Worm (Caenorhabditis elegans): ENCODE data around the gene plst-1.

plst-1 gene

DNA sequence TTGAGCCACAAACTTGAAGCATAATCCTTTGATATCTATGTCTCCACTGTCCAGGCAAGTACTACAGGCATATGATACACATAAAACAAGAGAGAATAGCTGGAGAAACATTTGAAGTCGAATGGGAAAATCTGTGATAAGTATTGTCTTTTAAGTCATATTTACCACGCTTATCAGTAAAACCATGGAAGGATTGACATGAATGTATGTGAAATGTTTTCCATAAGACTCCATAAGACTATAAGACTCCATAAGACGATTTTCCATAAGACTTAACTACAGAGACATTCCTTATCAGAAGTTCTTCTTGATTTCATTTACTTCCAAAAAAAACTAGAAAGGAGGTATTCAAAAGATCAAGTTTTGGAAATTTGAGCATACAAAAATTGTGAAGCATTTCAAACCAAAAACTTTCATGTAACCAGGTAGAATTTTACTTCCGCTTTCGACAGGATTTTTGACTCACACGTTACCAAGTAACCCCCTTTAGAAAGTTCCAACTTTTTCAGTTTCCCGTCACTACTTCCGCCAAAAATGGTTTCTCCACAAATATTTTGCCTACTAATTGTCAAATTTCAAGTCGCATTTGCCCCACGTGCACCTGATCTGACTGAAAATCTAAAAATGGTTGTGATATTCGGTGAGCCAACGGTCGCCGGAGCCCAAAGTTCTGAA lies 42.5 kb upstream of the plst-1 start, which contains the start of the genes clec-165 and F38A1.11:
clec-165 (minus strand) TSS at position 125 of the 675 bp plus-strand sequence.
F38A1.11 (plus strand) TSS at position 625 of the 675 bp plus-strand sequence.
- TF ChIP-seq sptf-1 (tag; optimal IDR thresholded peaks at IDR 0.05) = no peak
- TF ChIP-seq lin-32 (GFP tag; optimal IDR thresholded peaks at IDR 0.05) = no peak
- no peak for TF ChIP-seq blmp-1 (tag; optimal IDR thresholded peaks at IDR 0.05)
- no peak for TF ChIP-seq ceh-83 (GFP tag; optimal IDR thresholded peaks at IDR 0.05)
- TF ChIP-seq ham-2 (GFP tag; optimal IDR thresholded peaks at IDR 0.05) = no peak
- TF ChIP-seq unc-120 (tag; optimal IDR thresholded peaks at IDR 0.05; ENCODE audit: poor library complexity, severe bottlenecking) = no peak
- TF ChIP-seq nhr-12 (tag; optimal IDR thresholded peaks at IDR 0.05) = no peak
- no peak for TF ChIP-seq nhr-2 (tag; optimal IDR thresholded peaks at IDR 0.05)
- TF ChIP-seq bed-3 (GFP tag; optimal IDR thresholded peaks at IDR 0.05) = no peak
- no peak for TF ChIP-seq elt-1 (tag; optimal IDR thresholded peaks at IDR 0.05; ENCODE audit: borderline replicate concordance, insufficient read depth)

DNA sequence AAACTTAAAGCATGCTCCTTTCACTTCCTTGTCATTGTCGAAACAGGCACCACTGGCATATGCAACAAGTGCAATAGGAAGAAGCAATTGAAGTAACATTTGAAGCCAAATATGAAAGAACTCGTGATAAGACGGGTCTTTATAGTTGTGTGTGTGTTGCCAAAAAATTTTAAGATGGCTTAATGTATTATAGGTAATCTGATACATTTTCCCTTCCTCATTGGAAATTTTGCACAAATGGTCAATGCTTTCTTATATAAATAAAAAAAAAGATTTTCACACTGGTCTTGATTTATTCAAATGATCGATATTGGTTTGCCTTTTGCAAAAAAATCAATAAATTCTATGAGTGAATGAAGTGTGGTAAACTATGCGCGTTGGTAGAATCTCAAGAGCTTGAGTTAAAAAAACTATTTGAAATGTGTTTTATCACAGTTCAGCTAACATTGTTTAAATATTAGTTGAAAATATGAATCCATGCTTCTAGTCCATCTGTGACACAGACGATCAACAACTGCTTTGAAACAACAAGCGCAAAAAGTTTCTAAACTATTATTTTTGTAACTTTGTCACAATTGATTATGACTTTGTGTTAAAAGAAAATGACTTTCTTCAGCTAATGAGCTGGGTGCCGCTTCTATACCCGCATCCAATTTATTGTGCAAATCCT lies 38.0 kb upstream of the plst-1 start, which contains the start of the genes clec-166 and F38A1.6:
clec-166 (minus strand) TSS at position 101 of the 670 bp plus-strand sequence.
F38A1.6 (plus strand) TSS at position 620 of the 670 bp plus-strand sequence.
- TF ChIP-seq zip-8 (tag; optimal IDR thresholded peaks at IDR 0.05) (no peak), lin-13 (tag; optimal IDR thresholded peaks at IDR 0.05) (no peak), nhr-76 (tag; optimal IDR thresholded peaks at IDR 0.05) (no peak), nhr-237 (tag; optimal IDR thresholded peaks at IDR 0.05) (no peak), ham-2 (GFP tag; optimal IDR thresholded peaks at IDR 0.05) (no peak), snpc-4 (tag; optimal IDR thresholded peaks at IDR 0.05) (no peak), elt-3 (tag; optimal IDR thresholded peaks at IDR 0.05) (no peak), pha-4 (tag; optimal IDR thresholded peaks at IDR 0.05) (no peak), cnd-1 (tag; optimal IDR thresholded peaks at IDR 0.05) (no peak), mep-1 (tag; optimal IDR thresholded peaks at IDR 0.05) (no peak), lsy-2 (tag; optimal IDR thresholded peaks at IDR 0.05) (no peak), sptf-1 (tag; optimal IDR thresholded peaks at IDR 0.05) (no peak), hlh-1 (tag; optimal IDR thresholded peaks at IDR 0.05) (no peak), ceh-43 (GFP tag; optimal IDR thresholded peaks at IDR 0.05) (no peak), lin-32 (GFP tag; optimal IDR thresholded peaks at IDR 0.05) (no peak)

DNA sequence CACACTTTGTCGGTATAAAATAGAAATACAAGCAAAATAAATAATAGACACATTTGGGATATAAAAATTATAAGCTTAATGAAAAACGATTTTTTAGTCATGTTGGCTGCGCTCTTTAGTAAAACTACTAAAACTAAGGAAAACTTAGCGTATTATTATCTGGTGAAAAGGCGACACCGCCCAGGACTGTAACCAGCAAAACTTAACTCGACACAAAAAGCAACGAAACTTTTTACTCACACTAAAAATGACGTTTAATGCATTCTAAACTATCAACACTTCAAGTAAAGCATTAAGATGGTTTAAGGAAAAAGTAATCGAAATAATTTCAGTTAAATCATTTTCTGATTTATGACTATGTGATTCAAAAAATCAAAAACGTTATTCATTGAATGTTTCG lies 33.8 kb upstream of the plst-1 start, which contains the start of gene clec-167:
clec-167 (minus strand) TSS at position 101 of the 400 bp plus-strand sequence.
- TF ChIP-seq unc-39 (tag; optimal IDR thresholded peaks at IDR 0.05) (no peak), flh-1 (GFP tag; optimal IDR thresholded peaks at IDR 0.05) (no peak), nhr-12 (tag; optimal IDR thresholded peaks at IDR 0.05) (no peak), zip-8 (tag; optimal IDR thresholded peaks at IDR 0.05) (no peak), cnd-1 (tag; optimal IDR thresholded peaks at IDR 0.05) (no peak), M03D4.4 (tag; optimal IDR thresholded peaks at IDR 0.05) (no peak), unc-62 (GFP tag; optimal IDR thresholded peaks at IDR 0.05) (no peak), lin-13 (tag; optimal IDR thresholded peaks at IDR 0.05) (no peak), nhr-76 (tag; optimal IDR thresholded peaks at IDR 0.05) (no peak), ham-2 (GFP tag; optimal IDR thresholded peaks at IDR 0.05) (no peak), nhr-28 (tag; optimal IDR thresholded peaks at IDR 0.05) (no peak), mep-1 (tag; optimal IDR thresholded peaks at IDR 0.05) (no peak)

- TF ChIP-seq elt-1 (tag; optimal IDR thresholded peaks at IDR 0.05; ENCODE audit: borderline replicate concordance, insufficient read depth) (no peak), M03D4.4 (tag; optimal IDR thresholded peaks at IDR 0.05) (no peak), ztf-11 (tag; optimal IDR thresholded peaks at IDR 0.05) (no peak), sem-2 (GFP tag; optimal IDR thresholded peaks at IDR 0.05) (no peak), nhr-237 (tag; optimal IDR thresholded peaks at IDR 0.05) (no peak), nhr-12 (tag; optimal IDR thresholded peaks at IDR 0.05) (no peak), hlh-1 (tag; optimal IDR thresholded peaks at IDR 0.05) (no peak), cnd-1 (tag; optimal IDR thresholded peaks at IDR 0.05) (no peak), bed-3 (GFP tag; optimal IDR thresholded peaks at IDR 0.05) (no peak), nhr-2 (tag; optimal IDR thresholded peaks at IDR 0.05) (no peak), lsy-2 (tag; optimal IDR thresholded peaks at IDR 0.05) (no peak)
Observed at ce11 chrIV:1256723-1257122, 32.7 kb upstream of the plst-1 start, which contains the start of gene clec-168. TSS of gene clec-168 (plus strand) at chrIV:1256969.

DNA sequence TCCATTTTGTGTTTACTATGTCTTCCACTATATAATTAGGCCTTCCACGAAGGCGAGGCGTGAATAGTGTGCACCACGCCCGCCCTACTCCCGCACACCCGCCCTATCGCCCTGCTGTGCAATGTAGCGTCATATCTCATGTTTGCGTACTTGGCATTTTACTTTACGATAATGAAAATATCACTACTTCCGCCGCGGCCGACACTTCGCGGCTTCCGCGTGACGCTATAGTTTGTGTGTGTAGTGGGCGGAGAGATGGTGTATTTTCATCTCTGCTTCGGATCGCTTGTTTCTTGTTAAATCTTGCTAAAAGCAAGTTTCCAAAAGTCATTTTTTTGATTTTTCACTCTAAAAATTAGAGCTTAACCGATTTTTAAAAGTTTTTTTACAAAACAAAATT lies 29.0 kb upstream of the plst-1 start:
- TF ChIP-seq unc-39 (tag; optimal IDR thresholded peaks at IDR 0.05) = no peak
- no peak for TF ChIP-seq blmp-1 (tag; optimal IDR thresholded peaks at IDR 0.05)
- no peak for TF ChIP-seq nhr-28 (tag; optimal IDR thresholded peaks at IDR 0.05)

All from whole organism, mixed stage, embryonic.